Fruit fly (Drosophila melanogaster) whole organism, embryonic: ENCODE data around the gene CG34353.

Experiments
- BtbVII ChIP-seq: fragments of 200-800 bp; sonication (Bioruptor generic); optimal IDR thresholded peaks from 3 replicates; lab custom pipeline; 2017; ENCODE audit warnings: missing biosample characterization, mild to moderate bottlenecking, missing genetic modification characterization
- CG8765 ChIP-seq: fragments of 200-800 bp; sonication (Bioruptor generic); IDR thresholded peaks from 2 replicates; pipeline ENCODE4 v1.3.6; 2022; ENCODE audit warnings: missing biosample characterization, missing genetic modification characterization
- grau ChIP-seq: fragments of 200-800 bp; optimal IDR thresholded peaks from 3 replicates; lab custom pipeline; 2019; ENCODE audit warnings: missing biosample characterization, mild to moderate bottlenecking, missing genetic modification characterization, moderate library complexity

DNA sequence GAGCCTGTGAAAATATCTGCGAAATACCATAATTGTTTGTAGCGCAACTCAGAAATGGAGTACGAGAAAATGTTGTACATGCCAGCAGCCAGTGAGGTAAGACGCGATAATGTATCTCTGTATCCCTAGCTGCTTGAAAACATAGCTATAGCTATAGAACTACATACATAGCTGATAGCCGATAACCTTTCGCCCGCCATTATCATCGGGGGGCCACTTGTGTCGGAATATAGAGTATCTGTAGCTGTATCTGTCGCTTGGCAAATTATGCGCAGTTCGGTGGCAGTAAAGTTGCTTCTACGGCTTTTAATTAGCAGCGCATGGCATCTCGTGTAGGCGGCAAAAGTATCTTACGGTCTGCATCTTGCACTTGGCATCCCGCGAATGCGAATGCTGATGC is 168.6 kb downstream of the CG34353 start:
- TF ChIP-seq CG8765 (GFP tag; lab: Robert Waterston, UW) = no peak
- TF ChIP-seq BtbVII (GFP tag; lab: Kevin White, UChicago) = no peak
- TF ChIP-seq grau = no peak
